Worm (Caenorhabditis elegans): Measurements from ENCODE around the gene T21C12.4.

- TF ChIP-seq hmg-4 (GFP tag; optimal IDR thresholded peaks at IDR 0.05) (no peak), B0310.2 (tag; optimal IDR thresholded peaks at IDR 0.05) (no peak), tbx-37 (GFP tag; conservative IDR thresholded peaks at IDR 0.05) (no peak), tra-4 (tag; optimal IDR thresholded peaks at IDR 0.05) (no peak), scrt-1 (GFP tag; IDR thresholded peaks at IDR 0.05) (no peak)
Measured at ce11 chrIII:10535226-10535625, 22.6 kb downstream of the T21C12.4 start, which contains the start of gene hpd-1.

Measured in whole organism, early embryonic.